Fruit fly (Drosophila melanogaster) whole organism, adult: ENCODE measurements around the gene CG10584.

Experiments
- CG11617 ChIP-seq: fragments of 200-800 bp; sonication (Bioruptor generic); optimal IDR thresholded peaks from 2 replicates; lab custom pipeline; 2017; ENCODE audit warnings: mild to moderate bottlenecking, missing biosample characterization, missing genetic modification reagents, missing genetic modification characterization
- CG12768 ChIP-seq: fragments of 200-800 bp; sonication (Bioruptor generic); optimal IDR thresholded peaks from 2 replicates; lab custom pipeline; 2017; ENCODE audit warnings: missing biosample characterization, missing genetic modification characterization, mild to moderate bottlenecking, moderate library complexity, missing genetic modification reagents
- CG7101 ChIP-seq: fragments of 200-800 bp; sonication (Bioruptor generic); optimal IDR thresholded peaks from 2 replicates; lab custom pipeline; 2018; ENCODE audit warnings: missing biosample characterization, mild to moderate bottlenecking, missing genetic modification characterization, moderate library complexity
- Clk ChIP-seq: fragments of 200-800 bp; sonication (Bioruptor generic); optimal IDR thresholded peaks from 2 replicates; lab custom pipeline; 2017; ENCODE audit warnings: missing biosample characterization, missing genetic modification characterization
- Hr96 ChIP-seq: fragments of 200-800 bp; sonication (Bioruptor generic); optimal IDR thresholded peaks from 2 replicates; lab custom pipeline; 2016; ENCODE audit warnings: missing biosample characterization, missing genetic modification characterization
- cic ChIP-seq: fragments of 200-800 bp; sonication (Bioruptor generic); optimal IDR thresholded peaks from 2 replicates; lab custom pipeline; 2017; ENCODE audit warnings: missing biosample characterization, mild to moderate bottlenecking, missing genetic modification characterization, moderate library complexity
- cnc ChIP-seq, 2 experiments: fragments of >200 bp; optimal IDR thresholded peaks; 2 replicates each; lab custom pipeline; 2017
- kay ChIP-seq: fragments of 200-800 bp; sonication (Bioruptor generic); peaks from one replicate; lab custom pipeline; 2016; ENCODE audit warnings: missing biosample characterization, missing genetic modification characterization, borderline replicate concordance
- ovo ChIP-seq: fragments of 200-800 bp; sonication (Bioruptor generic); optimal IDR thresholded peaks from 2 replicates; lab custom pipeline; 2016; ENCODE audit warnings: missing biosample characterization, missing genetic modification characterization
- pad ChIP-seq: fragments of 200-800 bp; sonication (Bioruptor generic); optimal IDR thresholded peaks from 3 replicates; lab custom pipeline; 2017; ENCODE audit warnings: missing biosample characterization, missing genetic modification characterization, mild to moderate bottlenecking, moderate library complexity, missing genetic modification reagents
- toe ChIP-seq: fragments of 200-800 bp; sonication (Bioruptor generic); optimal IDR thresholded peaks from 2 replicates; lab custom pipeline; 2016; ENCODE audit warnings: missing biosample characterization, missing genetic modification characterization

dm6 chr3L:21069453-21069852 lies 38.3 kb upstream of the CG10584 start:
- TF ChIP-seq toe (GFP tag; lab: Kevin White, UChicago) (no peak), Hr96 (GFP tag; lab: Kevin White, UChicago) (no peak), CG11617 (GFP tag; lab: Kevin White, UChicago) (no peak), ovo (GFP tag; lab: Kevin White, UChicago) (no peak), kay (GFP tag; lab: Kevin White, UChicago) (no peak), CG7101 (tag; lab: Kevin White, UChicago) (no peak), cic (GFP tag; lab: Kevin White, UChicago) (no peak), pad (GFP tag; lab: Kevin White, UChicago) (no peak), CG12768 (GFP tag; lab: Kevin White, UChicago) (no peak), cnc (optimal IDR thresholded peaks at IDR 0.05; lab: Kevin White, UChicago) (no peak), Clk (GFP tag; lab: Kevin White, UChicago) (no peak)
